Worm (Caenorhabditis elegans) whole organism, early embryonic: ENCODE data around the gene sre-5.
"Not testable (repeated sequence)": the region's sequence is repeated elsewhere in the genome, so short reads cannot be mapped to it uniquely, and the experiment has no call there.

ENCODE experiments used
- B0310.2 ChIP-seq: sonication (generic microtip); optimal IDR thresholded peaks from 2 replicates; lab custom pipeline; 2016; ENCODE audit warnings: mild to moderate bottlenecking, missing genetic modification characterization, missing compliant biosample characterization
- F13C5.2 ChIP-seq: sonication (generic microtip); optimal IDR thresholded peaks from 2 replicates; lab custom pipeline; 2017; ENCODE audit warnings: mild to moderate bottlenecking, missing genetic modification characterization, inconsistent platforms, missing compliant biosample characterization
- aly-1 ChIP-seq: sonication (generic microtip); optimal IDR thresholded peaks from 2 replicates; lab custom pipeline; 2016; ENCODE audit warnings: missing genetic modification characterization, missing compliant biosample characterization
- ama-1 ChIP-seq: fragments of 150-350 bp; optimal IDR thresholded peaks from 2 replicates; lab custom pipeline; 2014
- ceh-13 ChIP-seq: fragments of 200-800 bp; sonication (Bioruptor generic); optimal IDR thresholded peaks from 2 replicates; lab custom pipeline; 2018; ENCODE audit warnings: mild to moderate bottlenecking, missing genetic modification characterization, missing compliant biosample characterization
- ceh-36 ChIP-seq: sonication (generic microtip); optimal IDR thresholded peaks from 2 replicates; lab custom pipeline; 2016; ENCODE audit warnings: missing genetic modification characterization, inconsistent platforms, missing compliant biosample characterization
- ets-7 ChIP-seq: sonication (generic microtip); optimal IDR thresholded peaks from 2 replicates; lab custom pipeline; 2016; ENCODE audit warnings: missing genotype, missing genetic modification characterization, missing compliant biosample characterization
- flt-1 ChIP-seq: fragments of 200-800 bp; sonication (Bioruptor generic); IDR thresholded peaks from 2 replicates; pipeline ENCODE4 v1.3.6; 2022; ENCODE audit warnings: missing genetic modification characterization, missing compliant biosample characterization
- hmbx-1 ChIP-seq: sonication (generic microtip); optimal IDR thresholded peaks from 2 replicates; lab custom pipeline; 2016; ENCODE audit warnings: mild to moderate bottlenecking, missing genetic modification characterization, missing compliant biosample characterization
- hmg-4 ChIP-seq: fragments of 200-800 bp; sonication (Bioruptor generic); optimal IDR thresholded peaks from 2 replicates; lab custom pipeline; 2018; ENCODE audit warnings: mild to moderate bottlenecking, missing genetic modification characterization, missing compliant biosample characterization
- hnd-1 ChIP-seq: sonication (generic microtip); optimal IDR thresholded peaks from 2 replicates; lab custom pipeline; 2016; ENCODE audit warnings: missing genetic modification characterization, missing compliant biosample characterization
- pes-1 ChIP-seq: fragments of 200-800 bp; sonication (Bioruptor generic); IDR thresholded peaks from 2 replicates; pipeline ENCODE4 v1.3.6; 2022; ENCODE audit warnings: missing genetic modification reagents, missing genetic modification characterization, missing compliant biosample characterization
- scrt-1 ChIP-seq: fragments of 200-800 bp; sonication (Bioruptor generic); IDR thresholded peaks from 2 replicates; pipeline ENCODE4 v1.3.6; 2022; ENCODE audit warnings: missing genetic modification characterization, missing compliant biosample characterization
- sea-1 ChIP-seq: fragments of 200-800 bp; sonication (Bioruptor generic); conservative IDR thresholded peaks from 2 replicates; pipeline ENCODE4 v1.3.6; 2022; ENCODE audit warnings: missing genetic modification characterization, missing compliant biosample characterization
- tbx-11 ChIP-seq: fragments of 200-800 bp; sonication (Bioruptor generic); IDR thresholded peaks from 2 replicates; pipeline ENCODE4 v1.3.6; 2022; ENCODE audit warnings: missing genetic modification characterization, missing compliant biosample characterization
- tbx-37 ChIP-seq: fragments of 200-800 bp; sonication (Bioruptor generic); conservative IDR thresholded peaks from 2 replicates; pipeline ENCODE4 v1.3.6; 2022; ENCODE audit warnings: missing genetic modification reagents, missing genetic modification characterization, missing compliant biosample characterization
- tra-4 ChIP-seq: sonication (generic microtip); optimal IDR thresholded peaks from 2 replicates; lab custom pipeline; 2017; ENCODE audit warnings: missing genetic modification characterization, missing compliant biosample characterization

Gene sre-5

ce11 chrIV:3579477-3579975 is 14.5 kb downstream of the sre-5 start, which contains the start of gene Y37E11B.1:
Y37E11B.1 (plus strand) TSS chrIV:3579621.
- TF ChIP-seq F13C5.2 (tag; lab: Kevin White, UChicago) (no peak), ama-1 (no peak), tbx-37 (GFP tag; lab: Robert Waterston, UW) (no peak), flt-1 (GFP tag; lab: Robert Waterston, UW) (no peak), hmg-4 (GFP tag; lab: Kevin White, UChicago) (no peak), ceh-36 (no peak), hmbx-1 (tag; lab: Kevin White, UChicago) (no peak), scrt-1 (GFP tag; lab: Robert Waterston, UW) (no peak), hnd-1 (no peak), B0310.2 (no peak), sea-1 (GFP tag; lab: Robert Waterston, UW) (no peak), aly-1 (tag; lab: Kevin White, UChicago) (no peak)

- TF ChIP-seq pes-1; tbx-11 (GFP tag; lab: Robert Waterston, UW); hnd-1: not testable (repeated sequence)
Observed at ce11 chrIV:3582806-3583205, 17.8 kb downstream of the sre-5 start, which contains the start of gene blos-7. blos-7 (minus strand) TSS chrIV:3582906.

ce11 chrIV:3590821-3591220 is 25.8 kb downstream of the sre-5 start:
- TF ChIP-seq B0310.2 = no peak
- no peak for TF ChIP-seq ets-7
- TF ChIP-seq flt-1 (GFP tag; lab: Robert Waterston, UW) = no peak
- TF ChIP-seq scrt-1 (GFP tag; lab: Robert Waterston, UW) = no peak
- TF ChIP-seq tbx-11 (GFP tag; lab: Robert Waterston, UW) = no peak
- TF ChIP-seq hmbx-1 (tag; lab: Kevin White, UChicago) = no peak
- TF ChIP-seq aly-1 (tag; lab: Kevin White, UChicago) = no peak

ce11 chrIV:3593513-3593912 is 28.5 kb downstream of the sre-5 start, which contains the start of gene taf-2:
taf-2 (minus strand) TSS chrIV:3593613.
- no peak for TF ChIP-seq flt-1 (GFP tag; lab: Robert Waterston, UW)

ce11 chrIV:3597356-3597755 is 32.4 kb downstream of the sre-5 start:
- TF ChIP-seq pes-1 (no peak), sea-1 (GFP tag; lab: Robert Waterston, UW) (no peak), aly-1 (tag; lab: Kevin White, UChicago) (no peak), ceh-36 (no peak)

ce11 chrIV:3598452-3598851 is 33.5 kb downstream of the sre-5 start, which contains the start of gene Y37E11B.5:
Y37E11B.5 (minus strand) TSS chrIV:3598552.
- TF ChIP-seq B0310.2 = no peak
- no peak for TF ChIP-seq ama-1
- no peak for TF ChIP-seq aly-1 (tag; lab: Kevin White, UChicago)
- no peak for TF ChIP-seq sea-1 (GFP tag; lab: Robert Waterston, UW)
- no peak for TF ChIP-seq ets-7
- TF ChIP-seq tra-4 (tag; lab: Kevin White, UChicago) = no peak
- TF ChIP-seq hnd-1 = no peak
- no peak for TF ChIP-seq flt-1 (GFP tag; lab: Robert Waterston, UW)
- TF ChIP-seq F13C5.2 (tag; lab: Kevin White, UChicago) = no peak
- TF ChIP-seq tbx-11 (GFP tag; lab: Robert Waterston, UW) = no peak
- TF ChIP-seq pes-1 = no peak
- TF ChIP-seq tbx-37 (GFP tag; lab: Robert Waterston, UW) = no peak
- no peak for TF ChIP-seq scrt-1 (GFP tag; lab: Robert Waterston, UW)
- TF ChIP-seq hmbx-1 (tag; lab: Kevin White, UChicago) = no peak
- no peak for TF ChIP-seq hmg-4 (GFP tag; lab: Kevin White, UChicago)

ce11 chrIV:3599126-3599525 is 34.1 kb downstream of the sre-5 start, which contains the start of gene Y37E11B.6:
Y37E11B.6 (minus strand) TSS chrIV:3599306.
- TF ChIP-seq aly-1 (tag; lab: Kevin White, UChicago) = no peak

- TF ChIP-seq ceh-13 (GFP tag; lab: Kevin White, UChicago) (no peak), hmg-4 (GFP tag; lab: Kevin White, UChicago) (no peak), aly-1 (tag; lab: Kevin White, UChicago) (no peak), hnd-1 (no peak), sea-1 (GFP tag; lab: Robert Waterston, UW) (no peak), tbx-11 (GFP tag; lab: Robert Waterston, UW) (no peak), ceh-36 (no peak), ama-1 (no peak), F13C5.2 (tag; lab: Kevin White, UChicago) (no peak), hmbx-1 (tag; lab: Kevin White, UChicago) (no peak), tbx-37 (GFP tag; lab: Robert Waterston, UW) (no peak), tra-4 (tag; lab: Kevin White, UChicago) (no peak), pes-1 (no peak), flt-1 (GFP tag; lab: Robert Waterston, UW) (no peak), scrt-1 (GFP tag; lab: Robert Waterston, UW) (no peak), B0310.2 (no peak), ets-7 (no peak)
Observed at ce11 chrIV:3599958-3600357, 35.0 kb downstream of the sre-5 start, which contains the start of gene Y37E11B.7. Y37E11B.7 (minus strand) TSS chrIV:3600164.

- TF ChIP-seq tbx-37 (GFP tag; lab: Robert Waterston, UW) = no peak
- no peak for TF ChIP-seq ceh-36
- TF ChIP-seq tbx-11 (GFP tag; lab: Robert Waterston, UW) = no peak
- TF ChIP-seq hnd-1 = no peak
- no peak for TF ChIP-seq ama-1
- no peak for TF ChIP-seq ceh-13 (GFP tag; lab: Kevin White, UChicago)
- TF ChIP-seq sea-1 (GFP tag; lab: Robert Waterston, UW) = no peak
- no peak for TF ChIP-seq scrt-1 (GFP tag; lab: Robert Waterston, UW)
- TF ChIP-seq hmg-4 (GFP tag; lab: Kevin White, UChicago) = no peak
- no peak for TF ChIP-seq tra-4 (tag; lab: Kevin White, UChicago)
- TF ChIP-seq pes-1 = no peak
- TF ChIP-seq flt-1 (GFP tag; lab: Robert Waterston, UW) = no peak
- TF ChIP-seq B0310.2 = no peak
- TF ChIP-seq F13C5.2 (tag; lab: Kevin White, UChicago) = no peak
- TF ChIP-seq ets-7 = no peak
- no peak for TF ChIP-seq aly-1 (tag; lab: Kevin White, UChicago)
Observed at ce11 chrIV:3601846-3602245, 36.8 kb downstream of the sre-5 start.
